Fruit fly (Drosophila melanogaster): ENCODE data around the gene CG12111.

The CG12111 gene

dm6 chrX:8542728-8543127 lies 28.0 kb downstream of the CG12111 start (continued):
- peak; percentile 48 for TF ChIP-seq lmd (GFP tag; IDR thresholded peaks at IDR 0.05)
- TF ChIP-seq Usf (GFP tag; optimal IDR thresholded peaks at IDR 0.05), result no peak
- TF ChIP-seq repo (GFP tag; optimal IDR thresholded peaks at IDR 0.05), result no peak
- TF ChIP-seq pho (GFP tag; optimal IDR thresholded peaks at IDR 0.05), result peak; percentile 3
- TF ChIP-seq dysf (GFP tag; IDR thresholded peaks at IDR 0.05), result peak; percentile 53; the same call in 1 of the 3 replicates
- peak; percentile 29 for TF ChIP-seq CG13424 (tag; optimal IDR thresholded peaks at IDR 0.05)
- 0 out of 2 replicates have a peak, but pooled peaks have one; percentile 10 for TF ChIP-seq dimm (GFP tag; IDR thresholded peaks at IDR 0.05)
- peak; percentile 59 for TF ChIP-seq sens (GFP tag)
- no peak for TF ChIP-seq insv (GFP tag; optimal IDR thresholded peaks at IDR 0.05)
- peak; percentile 24; the same call in 1 of the 2 replicates for TF ChIP-seq vvl (GFP tag; IDR thresholded peaks at IDR 0.05)
- TF ChIP-seq bab2 (GFP tag; optimal IDR thresholded peaks at IDR 0.05), result peak; percentile 42
- peak; percentile 2 for TF ChIP-seq HmgZ (tag; optimal IDR thresholded peaks at IDR 0.05)
- TF ChIP-seq lilli (GFP tag; optimal IDR thresholded peaks at IDR 0.05), result peak; percentile 42
- peak; percentile 41 for TF ChIP-seq Antp (GFP tag; optimal IDR thresholded peaks at IDR 0.05)
- peak; percentile 13 for TF ChIP-seq CG10267 (tag; optimal IDR thresholded peaks at IDR 0.05)
- peak; percentile 12 for TF ChIP-seq CG18262 (tag; optimal IDR thresholded peaks at IDR 0.05)
- TF ChIP-seq CG14441 (GFP tag; IDR thresholded peaks at IDR 0.05), result peak; percentile 44; the same call in 1 of the 2 replicates
- TF ChIP-seq usp (GFP tag; optimal IDR thresholded peaks at IDR 0.05), result no peak
- TF ChIP-seq HHEX (GFP tag; optimal IDR thresholded peaks at IDR 0.05), result peak; percentile 32
- TF ChIP-seq esg (GFP tag; conservative IDR thresholded peaks at IDR 0.05), result peak; percentile 54; the same call in 1 of the 2 replicates
- TF ChIP-seq hkb (optimal IDR thresholded peaks at IDR 0.05), result no peak
- TF ChIP-seq hkb (GFP tag; IDR thresholded peaks at IDR 0.05), result peak; percentile 58
- no peak for TF ChIP-seq Nf-YC (tag; optimal IDR thresholded peaks at IDR 0.05)
- peak; percentile 82 for TF ChIP-seq D19B (GFP tag; optimal IDR thresholded peaks at IDR 0.05)
- peak; percentile 34 for TF ChIP-seq ATbp (GFP tag; optimal IDR thresholded peaks at IDR 0.05)
- TF ChIP-seq CG30020 (tag; optimal IDR thresholded peaks at IDR 0.05), result no peak
- TF ChIP-seq CG14965 (GFP tag; optimal IDR thresholded peaks at IDR 0.05; ENCODE audit: borderline replicate concordance), result no peak
- TF ChIP-seq CG18011 (GFP tag; optimal IDR thresholded peaks at IDR 0.05), result no peak
- TF ChIP-seq Dbx (GFP tag; IDR thresholded peaks at IDR 0.05), result 0 out of 3 replicates have a peak, but pooled peaks have one; percentile 32
- no peak for TF ChIP-seq sim (GFP tag; IDR thresholded peaks at IDR 0.05)
- peak; percentile 5 for TF ChIP-seq CG18476 (GFP tag; optimal IDR thresholded peaks at IDR 0.05)
- no peak for TF ChIP-seq ranshi (GFP tag; IDR thresholded peaks at IDR 0.05)
- TF ChIP-seq CG17359 (tag; optimal IDR thresholded peaks at IDR 0.05), result peak; percentile 46
- TF ChIP-seq Atf-2 (GFP tag; optimal IDR thresholded peaks at IDR 0.05), result no peak
- peak; percentile 68 for TF ChIP-seq gem (tag; optimal IDR thresholded peaks at IDR 0.05)
- peak; percentile 3 for TF ChIP-seq CG1602 (GFP tag; optimal IDR thresholded peaks at IDR 0.05)
- TF ChIP-seq Oli (tag; optimal IDR thresholded peaks at IDR 0.05), result peak; percentile 53
- TF ChIP-seq Fer1 (GFP tag; optimal IDR thresholded peaks at IDR 0.05), result peak; percentile 15
- peak; percentile 63 for TF ChIP-seq HLH3B (GFP tag; IDR thresholded peaks at IDR 0.05)
- peak; percentile 22; the same call in 1 of the 3 replicates for TF ChIP-seq tgo (GFP tag; IDR thresholded peaks at IDR 0.05)
- TF ChIP-seq stc (GFP tag; IDR thresholded peaks at IDR 0.05), result no peak
- no peak for TF ChIP-seq B-H2 (GFP tag; optimal IDR thresholded peaks at IDR 0.05)
- TF ChIP-seq CG17328 (GFP tag; IDR thresholded peaks at IDR 0.05), result 0 out of 2 replicates have a peak, but pooled peaks have one; percentile 35
- TF ChIP-seq Xbp1 (GFP tag; optimal IDR thresholded peaks at IDR 0.05), result peak; percentile 41
- TF ChIP-seq knrl (GFP tag; IDR thresholded peaks at IDR 0.05; ENCODE audit: partially characterized antibody), result no peak
- peak; percentile 5 for TF ChIP-seq tin (GFP tag; optimal IDR thresholded peaks at IDR 0.05)
- peak; percentile 33 for TF ChIP-seq PHDP (tag; optimal IDR thresholded peaks at IDR 0.05)
- TF ChIP-seq CG18599 (GFP tag; optimal IDR thresholded peaks at IDR 0.05), result no peak
- TF ChIP-seq Hsf (GFP tag; optimal IDR thresholded peaks at IDR 0.05), result peak; percentile 13
- TF ChIP-seq Xrp1 (GFP tag; IDR thresholded peaks at IDR 0.05), result peak; percentile 50; the same call in 1 of the 2 replicates
- peak; percentile 46; the same call in 1 of the 2 replicates for TF ChIP-seq CG14014 (GFP tag; IDR thresholded peaks at IDR 0.05)

All from whole organism, embryonic.